Worm (Caenorhabditis elegans): ENCODE results near the gene Y6D1A.1.

DNA sequence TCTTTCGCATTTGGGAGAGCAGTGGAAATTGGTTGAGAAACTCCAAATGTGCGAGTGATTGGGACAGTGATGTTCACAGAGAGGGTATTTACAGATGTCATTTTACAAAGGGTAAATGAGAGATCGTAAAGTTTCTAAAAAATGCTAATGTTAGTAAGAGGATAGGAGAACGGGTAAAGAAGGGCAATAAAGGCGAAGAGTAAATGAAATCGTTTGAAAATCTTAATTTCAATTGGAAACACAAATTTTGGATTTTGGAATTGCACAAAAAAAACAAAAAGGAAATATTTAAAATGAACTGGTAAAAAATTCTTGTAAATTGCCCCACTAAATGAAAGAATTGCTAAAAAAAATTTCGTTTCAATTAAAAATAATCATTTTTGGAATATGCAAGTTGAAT is 6.9 kb downstream of the Y6D1A.1 start, which contains the start of gene pap-3:
- TF ChIP-seq ces-1 (GFP tag; optimal IDR thresholded peaks at IDR 0.05) = no peak
- no peak for TF ChIP-seq pha-4 (GFP tag; IDR thresholded peaks at IDR 0.05)
- no peak for TF ChIP-seq pha-4 (tag; optimal IDR thresholded peaks at IDR 0.05)
- TF ChIP-seq ztf-7 (tag; optimal IDR thresholded peaks at IDR 0.05) = no peak
- no peak for TF ChIP-seq F49E8.2 (tag; optimal IDR thresholded peaks at IDR 0.05; ENCODE audit: borderline replicate concordance)
- no peak for TF ChIP-seq pqm-1 (tag; optimal IDR thresholded peaks at IDR 0.05)
- no peak for TF ChIP-seq lsy-2 (tag; optimal IDR thresholded peaks at IDR 0.05)
- TF ChIP-seq aha-1 (tag) = no peak
- no peak for TF ChIP-seq unc-39 (tag; optimal IDR thresholded peaks at IDR 0.05)
- TF ChIP-seq F26F4.8 (GFP tag; conservative IDR thresholded peaks at IDR 0.05) = no peak
